Worm (Caenorhabditis elegans) whole organism, L4/young adult: ENCODE measurements around the gene C35D10.10.

ENCODE experiments used
- W03F9.2 ChIP-seq: fragments of 150-350 bp; optimal IDR thresholded peaks from 2 replicates; lab custom pipeline; 2014; ENCODE audit warnings: missing biosample characterization, missing genetic modification characterization
- dao-5 ChIP-seq: sonication (generic microtip); optimal IDR thresholded peaks from 2 replicates; lab custom pipeline; 2016; ENCODE audit warnings: missing genotype, missing genetic modification characterization, moderate library complexity, missing compliant biosample characterization
- him-1 ChIP-seq: sonication (generic microtip); optimal IDR thresholded peaks from 2 replicates; lab custom pipeline; 2016; ENCODE audit warnings: missing genotype, missing genetic modification reagents, missing genetic modification characterization, missing compliant biosample characterization

DNA sequence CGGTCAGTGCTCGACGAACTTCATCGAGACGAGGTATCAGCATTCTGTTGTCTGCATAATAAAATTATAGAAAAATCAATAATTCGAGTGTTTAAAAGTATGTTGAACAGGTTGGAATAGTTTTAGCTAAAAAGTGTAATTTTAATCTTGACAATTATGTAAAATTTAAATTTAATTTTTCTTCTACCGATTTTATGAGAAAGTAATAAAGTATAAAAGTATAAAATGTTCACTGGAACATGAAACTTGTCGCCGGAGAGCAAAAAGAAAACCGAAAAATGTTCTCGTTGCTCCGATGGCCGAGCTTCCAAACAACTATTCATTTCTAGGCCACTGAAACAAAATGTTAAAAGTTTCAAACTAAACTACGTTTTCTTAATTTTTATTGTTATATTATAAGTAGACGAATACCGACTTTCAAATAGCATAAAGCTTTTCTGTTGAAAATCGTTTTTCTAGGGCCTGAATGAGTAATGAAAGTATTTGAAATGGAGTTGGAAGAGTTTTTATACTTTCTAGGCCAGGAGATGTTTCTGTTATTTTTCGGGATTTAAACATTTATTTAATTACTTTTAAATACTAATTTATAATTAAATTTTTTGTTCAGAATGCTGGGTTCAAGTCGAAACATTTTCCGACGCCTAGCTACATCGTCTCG lies at the start of gene C35D10.10, which contains the start of gene C35D10.5:
- TF ChIP-seq W03F9.2 (tag; lab: Kevin White, UChicago) (no peak), him-1 (tag; lab: Kevin White, UChicago) (no peak), dao-5 (tag; lab: Kevin White, UChicago) (no peak)
